Worm (Caenorhabditis elegans) whole organism, early embryonic: ENCODE measurements around the gene scl-25.

Experiments
- B0310.2 ChIP-seq: sonication (generic microtip); optimal IDR thresholded peaks from 2 replicates; lab custom pipeline; 2016; ENCODE audit warnings: mild to moderate bottlenecking, missing genetic modification characterization, missing compliant biosample characterization
- F13C5.2 ChIP-seq: sonication (generic microtip); optimal IDR thresholded peaks from 2 replicates; lab custom pipeline; 2017; ENCODE audit warnings: mild to moderate bottlenecking, missing genetic modification characterization, inconsistent platforms, missing compliant biosample characterization
- aly-1 ChIP-seq: sonication (generic microtip); optimal IDR thresholded peaks from 2 replicates; lab custom pipeline; 2016; ENCODE audit warnings: missing genetic modification characterization, missing compliant biosample characterization
- ama-1 ChIP-seq: fragments of 150-350 bp; optimal IDR thresholded peaks from 2 replicates; lab custom pipeline; 2014
- ceh-13 ChIP-seq: fragments of 200-800 bp; sonication (Bioruptor generic); optimal IDR thresholded peaks from 2 replicates; lab custom pipeline; 2018; ENCODE audit warnings: mild to moderate bottlenecking, missing genetic modification characterization, missing compliant biosample characterization
- ceh-36 ChIP-seq: sonication (generic microtip); optimal IDR thresholded peaks from 2 replicates; lab custom pipeline; 2016; ENCODE audit warnings: missing genetic modification characterization, inconsistent platforms, missing compliant biosample characterization
- ets-7 ChIP-seq: sonication (generic microtip); optimal IDR thresholded peaks from 2 replicates; lab custom pipeline; 2016; ENCODE audit warnings: missing genotype, missing genetic modification characterization, missing compliant biosample characterization
- flt-1 ChIP-seq: fragments of 200-800 bp; sonication (Bioruptor generic); IDR thresholded peaks from 2 replicates; pipeline ENCODE4 v1.3.6; 2022; ENCODE audit warnings: missing genetic modification characterization, missing compliant biosample characterization
- hmbx-1 ChIP-seq: sonication (generic microtip); optimal IDR thresholded peaks from 2 replicates; lab custom pipeline; 2016; ENCODE audit warnings: mild to moderate bottlenecking, missing genetic modification characterization, missing compliant biosample characterization
- hmg-4 ChIP-seq: fragments of 200-800 bp; sonication (Bioruptor generic); optimal IDR thresholded peaks from 2 replicates; lab custom pipeline; 2018; ENCODE audit warnings: mild to moderate bottlenecking, missing genetic modification characterization, missing compliant biosample characterization
- hnd-1 ChIP-seq: sonication (generic microtip); optimal IDR thresholded peaks from 2 replicates; lab custom pipeline; 2016; ENCODE audit warnings: missing genetic modification characterization, missing compliant biosample characterization
- pes-1 ChIP-seq: fragments of 200-800 bp; sonication (Bioruptor generic); IDR thresholded peaks from 2 replicates; pipeline ENCODE4 v1.3.6; 2022; ENCODE audit warnings: missing genetic modification reagents, missing genetic modification characterization, missing compliant biosample characterization
- scrt-1 ChIP-seq: fragments of 200-800 bp; sonication (Bioruptor generic); IDR thresholded peaks from 2 replicates; pipeline ENCODE4 v1.3.6; 2022; ENCODE audit warnings: missing genetic modification characterization, missing compliant biosample characterization
- sea-1 ChIP-seq: fragments of 200-800 bp; sonication (Bioruptor generic); conservative IDR thresholded peaks from 2 replicates; pipeline ENCODE4 v1.3.6; 2022; ENCODE audit warnings: missing genetic modification characterization, missing compliant biosample characterization
- tbx-11 ChIP-seq: fragments of 200-800 bp; sonication (Bioruptor generic); IDR thresholded peaks from 2 replicates; pipeline ENCODE4 v1.3.6; 2022; ENCODE audit warnings: missing genetic modification characterization, missing compliant biosample characterization
- tbx-37 ChIP-seq: fragments of 200-800 bp; sonication (Bioruptor generic); conservative IDR thresholded peaks from 2 replicates; pipeline ENCODE4 v1.3.6; 2022; ENCODE audit warnings: missing genetic modification reagents, missing genetic modification characterization, missing compliant biosample characterization
- tra-4 ChIP-seq: sonication (generic microtip); optimal IDR thresholded peaks from 2 replicates; lab custom pipeline; 2017; ENCODE audit warnings: missing genetic modification characterization, missing compliant biosample characterization

Gene scl-25

DNA sequence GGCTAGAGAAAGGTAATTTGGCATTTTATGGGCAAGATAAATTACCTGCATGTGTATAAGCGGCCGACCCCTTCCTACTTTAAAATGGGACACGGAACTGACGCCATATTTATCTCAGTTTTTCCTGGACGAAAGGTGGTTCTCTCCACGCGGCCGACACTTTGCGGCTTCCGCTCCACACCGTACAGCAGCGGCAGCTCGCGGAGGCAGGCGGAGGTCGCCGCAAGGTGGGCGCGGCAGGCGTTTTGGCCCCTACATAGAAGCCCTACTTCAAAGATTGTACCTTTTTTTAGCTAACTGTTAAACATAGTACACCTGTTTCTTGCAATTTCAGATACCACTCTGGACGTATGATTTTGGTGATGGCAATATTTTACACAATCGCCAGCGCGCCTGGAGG lies 19.0 kb upstream of the scl-25 start:
- TF ChIP-seq ceh-36 (tag; lab: Kevin White, UChicago) (no peak), B0310.2 (no peak), tbx-37 (GFP tag; lab: Robert Waterston, UW) (no peak), sea-1 (GFP tag; lab: Robert Waterston, UW) (no peak), pes-1 (GFP tag; lab: Robert Waterston, UW) (no peak), scrt-1 (GFP tag; lab: Robert Waterston, UW) (no peak), hmg-4 (GFP tag; lab: Kevin White, UChicago) (no peak), aly-1 (no peak), ama-1 (lab: Kevin White, UChicago) (no peak), hnd-1 (tag; lab: Kevin White, UChicago) (no peak), hmbx-1 (tag; lab: Kevin White, UChicago) (no peak), F13C5.2 (tag; lab: Kevin White, UChicago) (no peak), ets-7 (tag; lab: Kevin White, UChicago) (no peak), flt-1 (GFP tag; lab: Robert Waterston, UW) (no peak), ceh-13 (GFP tag; lab: Kevin White, UChicago) (no peak), tra-4 (tag; lab: Kevin White, UChicago) (no peak)

DNA sequence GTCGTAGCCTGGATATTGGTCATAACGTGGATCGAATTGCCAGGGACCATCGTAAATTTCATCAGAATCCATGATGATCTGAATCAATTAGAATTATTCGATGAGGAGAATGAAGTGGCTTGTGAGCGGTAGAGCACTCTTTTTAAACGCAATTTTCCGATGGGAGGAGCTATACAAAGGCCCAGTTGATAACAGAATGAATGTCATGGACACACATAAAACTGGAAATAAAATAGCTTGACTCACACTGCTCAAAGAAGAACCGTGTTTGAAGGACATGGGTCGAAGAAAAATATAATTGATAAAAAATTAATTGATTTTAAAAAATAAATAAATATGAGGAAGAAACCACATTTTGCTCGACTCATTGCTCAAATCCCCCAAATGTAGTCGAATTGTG lies 17.4 kb upstream of the scl-25 start, which contains the start of gene Y68A4A.13:
Gene Y68A4A.13 (minus strand): TSS at position 101 of the 400 bp plus-strand sequence.
- no peak for TF ChIP-seq flt-1 (GFP tag; lab: Robert Waterston, UW)
- TF ChIP-seq scrt-1 (GFP tag; lab: Robert Waterston, UW), result no peak
- no peak for TF ChIP-seq hnd-1 (tag; lab: Kevin White, UChicago)
- no peak for TF ChIP-seq F13C5.2 (tag; lab: Kevin White, UChicago)
- TF ChIP-seq hmg-4 (GFP tag; lab: Kevin White, UChicago), result no peak
- TF ChIP-seq B0310.2, result no peak
- TF ChIP-seq sea-1 (GFP tag; lab: Robert Waterston, UW), result no peak
- TF ChIP-seq aly-1, result no peak
- no peak for TF ChIP-seq tbx-37 (GFP tag; lab: Robert Waterston, UW)
- no peak for TF ChIP-seq pes-1 (GFP tag; lab: Robert Waterston, UW)
- TF ChIP-seq tbx-11 (GFP tag; lab: Robert Waterston, UW), result no peak
- TF ChIP-seq hmbx-1 (tag; lab: Kevin White, UChicago), result no peak
- no peak for TF ChIP-seq ama-1 (lab: Kevin White, UChicago)
- no peak for TF ChIP-seq tra-4 (tag; lab: Kevin White, UChicago)

DNA sequence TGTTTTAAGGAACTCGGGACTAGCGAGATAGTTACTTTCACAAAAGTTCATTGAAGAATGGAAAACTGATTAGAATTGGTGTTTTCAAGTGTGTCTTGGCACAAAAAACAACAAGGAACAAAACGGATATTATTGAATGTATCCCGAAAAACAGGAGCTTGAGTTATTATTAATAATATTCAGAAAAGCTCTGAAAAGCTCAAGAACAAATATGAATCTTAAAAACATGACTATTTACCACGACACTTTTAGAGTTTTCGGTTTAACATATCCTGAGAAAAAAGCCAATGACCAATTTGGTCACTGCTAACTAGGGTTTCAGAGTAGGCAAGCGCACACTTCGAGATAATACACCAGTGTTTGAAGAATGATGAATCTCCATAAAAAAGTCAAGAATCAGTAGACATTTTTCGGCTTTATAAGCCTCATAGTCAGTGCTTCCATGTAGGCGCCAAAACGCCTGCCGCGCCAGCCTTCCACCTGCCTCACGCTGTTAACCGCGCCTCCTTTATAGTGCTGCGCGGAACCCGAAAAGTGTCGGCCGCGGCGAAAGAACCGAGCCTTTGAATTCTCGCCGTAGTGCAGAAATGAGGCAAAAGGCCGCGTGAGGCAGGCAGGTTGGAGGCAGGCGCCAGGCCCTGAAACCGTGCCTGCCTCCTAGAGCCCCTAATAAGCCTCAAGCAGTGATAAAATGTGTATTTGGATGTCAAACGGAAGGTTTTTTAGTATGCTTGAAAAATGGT lies 13.3 kb upstream of the scl-25 start, which contains the start of gene srh-236:
Gene srh-236 (minus strand): TSS at position 51 of the 743 bp plus-strand sequence.
- TF ChIP-seq hmg-4 (GFP tag; lab: Kevin White, UChicago), result no peak
- no peak for TF ChIP-seq tbx-11 (GFP tag; lab: Robert Waterston, UW)
- TF ChIP-seq pes-1 (GFP tag; lab: Robert Waterston, UW), result no peak
- no peak for TF ChIP-seq aly-1
- TF ChIP-seq B0310.2, result no peak
- TF ChIP-seq ets-7 (tag; lab: Kevin White, UChicago), result no peak
- no peak for TF ChIP-seq ama-1 (lab: Kevin White, UChicago)
- TF ChIP-seq scrt-1 (GFP tag; lab: Robert Waterston, UW), result no peak
- no peak for TF ChIP-seq tbx-37 (GFP tag; lab: Robert Waterston, UW)
- no peak for TF ChIP-seq F13C5.2 (tag; lab: Kevin White, UChicago)
- TF ChIP-seq sea-1 (GFP tag; lab: Robert Waterston, UW), result no peak
- TF ChIP-seq ceh-36 (tag; lab: Kevin White, UChicago), result no peak
- no peak for TF ChIP-seq ceh-13 (GFP tag; lab: Kevin White, UChicago)

DNA sequence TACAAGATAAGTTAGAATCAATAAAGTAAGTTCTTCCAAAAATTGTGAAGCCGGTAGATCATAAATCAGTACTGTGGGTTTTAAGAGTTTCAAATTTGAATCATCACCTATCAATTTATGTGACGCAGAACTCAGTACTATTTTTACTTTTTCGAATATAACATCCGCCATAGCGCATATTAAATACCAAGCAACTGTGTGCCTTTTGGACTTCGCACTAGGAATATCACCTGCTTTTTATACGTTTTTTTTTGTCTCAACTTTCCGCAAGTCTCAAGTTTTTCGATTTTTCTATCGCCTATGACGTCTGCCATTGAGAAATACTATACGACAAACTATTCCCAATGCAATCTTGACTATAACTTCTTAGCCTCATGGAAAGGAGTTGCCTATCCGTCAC lies 12.7 kb upstream of the scl-25 start, which contains the start of gene srh-113:
Gene srh-113 (plus strand): TSS at position 301 of the 400 bp plus-strand sequence.
- TF ChIP-seq ceh-36 (tag; lab: Kevin White, UChicago) (no peak), sea-1 (GFP tag; lab: Robert Waterston, UW) (no peak), tbx-37 (GFP tag; lab: Robert Waterston, UW) (no peak), flt-1 (GFP tag; lab: Robert Waterston, UW) (no peak), ceh-13 (GFP tag; lab: Kevin White, UChicago) (no peak)

DNA sequence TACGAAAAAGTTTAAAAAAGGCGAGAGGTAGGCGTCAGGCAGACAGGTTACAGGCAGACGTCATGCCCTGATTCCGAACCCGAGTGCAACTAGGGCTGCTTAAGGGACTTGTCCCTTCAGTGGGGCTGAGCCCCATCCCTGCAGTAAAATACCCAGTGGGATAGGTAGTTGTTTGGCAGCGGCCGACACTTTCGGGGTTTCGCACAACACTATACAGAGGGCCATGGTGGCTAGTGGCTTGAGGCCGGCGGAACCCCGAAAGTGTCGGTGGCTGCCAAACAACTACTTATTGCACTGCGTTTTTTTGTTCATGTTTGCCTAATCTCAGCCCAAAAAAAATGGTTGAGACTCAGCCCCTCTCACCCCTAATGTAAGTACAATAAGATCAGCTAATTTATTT lies 9.9 kb upstream of the scl-25 start:
- TF ChIP-seq hmg-4 (GFP tag; lab: Kevin White, UChicago), result no peak
- no peak for TF ChIP-seq hmbx-1 (tag; lab: Kevin White, UChicago)
- no peak for TF ChIP-seq ceh-36 (tag; lab: Kevin White, UChicago)
- no peak for TF ChIP-seq tra-4 (tag; lab: Kevin White, UChicago)
- no peak for TF ChIP-seq aly-1
- TF ChIP-seq sea-1 (GFP tag; lab: Robert Waterston, UW), result no peak
- no peak for TF ChIP-seq ets-7 (tag; lab: Kevin White, UChicago)
- TF ChIP-seq B0310.2, result no peak
- no peak for TF ChIP-seq flt-1 (GFP tag; lab: Robert Waterston, UW)
- TF ChIP-seq ama-1 (lab: Kevin White, UChicago), result no peak
- TF ChIP-seq ceh-13 (GFP tag; lab: Kevin White, UChicago), result no peak
- no peak for TF ChIP-seq hnd-1 (tag; lab: Kevin White, UChicago)
- TF ChIP-seq F13C5.2 (tag; lab: Kevin White, UChicago), result no peak
- TF ChIP-seq tbx-37 (GFP tag; lab: Robert Waterston, UW), result no peak
- TF ChIP-seq scrt-1 (GFP tag; lab: Robert Waterston, UW), result no peak
- no peak for TF ChIP-seq pes-1 (GFP tag; lab: Robert Waterston, UW)
- TF ChIP-seq tbx-11 (GFP tag; lab: Robert Waterston, UW), result no peak

DNA sequence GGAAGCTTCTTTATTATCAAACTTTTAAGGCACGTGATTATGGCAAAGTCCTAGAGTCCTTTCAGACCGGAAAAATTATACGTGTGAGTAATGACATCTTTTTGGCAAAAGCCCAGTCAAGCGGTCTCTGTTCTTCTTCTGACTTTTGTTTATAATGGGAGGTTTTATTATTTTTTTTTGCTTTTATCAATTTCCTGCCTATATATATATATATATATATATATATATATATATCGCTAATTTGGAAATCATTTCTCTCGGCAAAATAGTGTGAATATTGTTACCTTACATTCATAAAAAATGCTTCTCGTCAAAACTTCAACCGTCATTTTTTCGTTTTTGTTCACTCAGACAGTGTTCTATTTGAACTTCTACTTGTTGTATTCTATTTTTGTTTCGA lies 7.8 kb upstream of the scl-25 start, which contains the start of gene srbc-62:
Gene srbc-62 (plus strand): TSS at position 301 of the 400 bp plus-strand sequence.
- no peak for TF ChIP-seq ama-1 (lab: Kevin White, UChicago)
- TF ChIP-seq flt-1 (GFP tag; lab: Robert Waterston, UW), result no peak
- TF ChIP-seq tbx-11 (GFP tag; lab: Robert Waterston, UW), result no peak
- no peak for TF ChIP-seq hmbx-1 (tag; lab: Kevin White, UChicago)
